Worm (Caenorhabditis elegans) whole organism, mixed stage, embryonic: ENCODE measurements around the gene zen-4.
A peak's percentile ranks its signal among the peaks of the same experiment; 100 is the strongest.

Source experiments
- M03D4.4 ChIP-seq: sonication (generic microtip); optimal IDR thresholded peaks from 2 replicates; lab custom pipeline; 2017; ENCODE audit warnings: mild to moderate bottlenecking, missing genetic modification characterization, missing compliant biosample characterization
- bed-3 ChIP-seq: fragments of 200-800 bp; sonication (Bioruptor generic); optimal IDR thresholded peaks from 3 replicates; lab custom pipeline; 2018; ENCODE audit warnings: mild to moderate bottlenecking, missing genetic modification characterization, moderate library complexity, missing compliant biosample characterization
- blmp-1 ChIP-seq: fragments of 150-350 bp; optimal IDR thresholded peaks from 2 replicates; lab custom pipeline; 2014; ENCODE audit warnings: missing biosample characterization, missing genetic modification characterization
- ceh-39 ChIP-seq: fragments of 150-350 bp; optimal IDR thresholded peaks from 2 replicates; lab custom pipeline; 2014; ENCODE audit warnings: missing biosample characterization, missing genetic modification characterization
- ceh-43 ChIP-seq: fragments of 200-800 bp; sonication (Bioruptor generic); optimal IDR thresholded peaks from 2 replicates; lab custom pipeline; 2018; ENCODE audit warnings: mild to moderate bottlenecking, missing genetic modification characterization, moderate library complexity, missing compliant biosample characterization
- ceh-83 ChIP-seq: fragments of 200-800 bp; sonication (Bioruptor generic); optimal IDR thresholded peaks from 2 replicates; lab custom pipeline; 2018; ENCODE audit warnings: mild to moderate bottlenecking, missing genetic modification characterization, missing compliant biosample characterization
- ces-1 ChIP-seq: fragments of 150-350 bp; optimal IDR thresholded peaks from 2 replicates; lab custom pipeline; 2014; ENCODE audit warnings: missing biosample characterization, missing genetic modification reagents, missing genetic modification characterization
- cnd-1 ChIP-seq: fragments of 200-800 bp; sonication (Bioruptor generic); optimal IDR thresholded peaks from 2 replicates; lab custom pipeline; 2018; ENCODE audit warnings: mild to moderate bottlenecking, missing genetic modification characterization, missing compliant biosample characterization
- drap-1 ChIP-seq: fragments of 200-800 bp; sonication (Bioruptor generic); optimal IDR thresholded peaks from 3 replicates; lab custom pipeline; 2018; ENCODE audit warnings: mild to moderate bottlenecking, missing genetic modification characterization, missing compliant biosample characterization
- elt-1 ChIP-seq: sonication (generic microtip); optimal IDR thresholded peaks from 2 replicates; lab custom pipeline; 2017; ENCODE audit warnings: missing genetic modification characterization, mild to moderate bottlenecking, missing compliant biosample characterization, antibody characterized with exemption, moderate library complexity, borderline replicate concordance; ENCODE audit not compliant: insufficient read depth
- elt-3 ChIP-seq: fragments of 150-350 bp; optimal IDR thresholded peaks from 2 replicates; lab custom pipeline; 2014; ENCODE audit warnings: missing biosample characterization, missing genetic modification characterization
- ham-2 ChIP-seq: fragments of 200-800 bp; sonication (Bioruptor generic); optimal IDR thresholded peaks from 2 replicates; lab custom pipeline; 2018; ENCODE audit warnings: mild to moderate bottlenecking, missing genetic modification characterization, missing compliant biosample characterization
- hlh-1 ChIP-seq: fragments of 150-350 bp; optimal IDR thresholded peaks from 2 replicates; lab custom pipeline; 2014; ENCODE audit warnings: missing biosample characterization, missing genetic modification reagents, missing genetic modification characterization
- lin-13 ChIP-seq: fragments of 150-350 bp; optimal IDR thresholded peaks from 2 replicates; lab custom pipeline; 2014; ENCODE audit warnings: missing biosample characterization, missing genetic modification characterization
- lsy-2 ChIP-seq: fragments of 150-350 bp; optimal IDR thresholded peaks from 2 replicates; lab custom pipeline; 2014; ENCODE audit warnings: missing biosample characterization, missing genetic modification characterization
- mab-5 ChIP-seq: fragments of 150-350 bp; optimal IDR thresholded peaks from 2 replicates; lab custom pipeline; 2014; ENCODE audit warnings: missing biosample characterization, missing genetic modification characterization
- mep-1 ChIP-seq: fragments of 150-350 bp; optimal IDR thresholded peaks from 2 replicates; lab custom pipeline; 2017; ENCODE audit warnings: missing biosample characterization, missing genetic modification reagents, missing genetic modification characterization, inconsistent platforms
- mls-2 ChIP-seq: sonication (generic microtip); optimal IDR thresholded peaks from 2 replicates; lab custom pipeline; 2016; ENCODE audit warnings: mild to moderate bottlenecking, missing genetic modification characterization, moderate library complexity, missing compliant biosample characterization
- nhr-12 ChIP-seq: fragments of 150-350 bp; optimal IDR thresholded peaks from 2 replicates; lab custom pipeline; 2014; ENCODE audit warnings: missing biosample characterization, missing genetic modification characterization
- nhr-2 ChIP-seq: fragments of 150-350 bp; optimal IDR thresholded peaks from 2 replicates; lab custom pipeline; 2014; ENCODE audit warnings: missing biosample characterization, missing genetic modification characterization
- nhr-237 ChIP-seq: fragments of 150-350 bp; optimal IDR thresholded peaks from 2 replicates; lab custom pipeline; 2014; ENCODE audit warnings: missing biosample characterization, missing genetic modification characterization
- nhr-28 ChIP-seq: fragments of 150-350 bp; optimal IDR thresholded peaks from 2 replicates; lab custom pipeline; 2014; ENCODE audit warnings: missing biosample characterization, missing genetic modification characterization
- nhr-76 ChIP-seq: sonication (generic microtip); optimal IDR thresholded peaks from 2 replicates; lab custom pipeline; 2017; ENCODE audit warnings: missing biosample characterization, missing genetic modification characterization
- pha-4 ChIP-seq: fragments of 150-350 bp; optimal IDR thresholded peaks from 2 replicates; lab custom pipeline; 2018; ENCODE audit warnings: missing biosample characterization, missing genetic modification reagents, missing genetic modification characterization
- snpc-4 ChIP-seq: fragments of 150-350 bp; optimal IDR thresholded peaks from 2 replicates; lab custom pipeline; 2014; ENCODE audit warnings: missing biosample characterization, missing genetic modification characterization
- sptf-1 ChIP-seq: sonication (generic microtip); optimal IDR thresholded peaks from 2 replicates; lab custom pipeline; 2017; ENCODE audit warnings: mild to moderate bottlenecking, missing genetic modification characterization, moderate library complexity, missing compliant biosample characterization
- tbx-8 ChIP-seq: fragments of 200-800 bp; sonication (Bioruptor generic); optimal IDR thresholded peaks from 2 replicates; lab custom pipeline; 2018; ENCODE audit warnings: mild to moderate bottlenecking, missing genetic modification characterization, moderate library complexity, missing compliant biosample characterization
- unc-120 ChIP-seq: sonication (generic microtip); optimal IDR thresholded peaks from 2 replicates; lab custom pipeline; 2017; ENCODE audit warnings: missing genetic modification characterization, missing compliant biosample characterization; ENCODE audit not compliant: poor library complexity, severe bottlenecking
- unc-39 ChIP-seq: fragments of 150-350 bp; optimal IDR thresholded peaks from 2 replicates; lab custom pipeline; 2014; ENCODE audit warnings: missing biosample characterization, missing genetic modification characterization
- unc-62 ChIP-seq: fragments of 150-350 bp; optimal IDR thresholded peaks from 2 replicates; lab custom pipeline; 2014; ENCODE audit warnings: missing biosample characterization, missing genetic modification reagents, missing genetic modification characterization
- zip-8 ChIP-seq: fragments of 150-350 bp; optimal IDR thresholded peaks from 2 replicates; lab custom pipeline; 2014; ENCODE audit warnings: missing biosample characterization, missing genetic modification characterization
- ztf-11 ChIP-seq: fragments of 150-350 bp; optimal IDR thresholded peaks from 2 replicates; lab custom pipeline; 2014; ENCODE audit warnings: missing biosample characterization, missing genetic modification characterization

Gene zen-4

DNA sequence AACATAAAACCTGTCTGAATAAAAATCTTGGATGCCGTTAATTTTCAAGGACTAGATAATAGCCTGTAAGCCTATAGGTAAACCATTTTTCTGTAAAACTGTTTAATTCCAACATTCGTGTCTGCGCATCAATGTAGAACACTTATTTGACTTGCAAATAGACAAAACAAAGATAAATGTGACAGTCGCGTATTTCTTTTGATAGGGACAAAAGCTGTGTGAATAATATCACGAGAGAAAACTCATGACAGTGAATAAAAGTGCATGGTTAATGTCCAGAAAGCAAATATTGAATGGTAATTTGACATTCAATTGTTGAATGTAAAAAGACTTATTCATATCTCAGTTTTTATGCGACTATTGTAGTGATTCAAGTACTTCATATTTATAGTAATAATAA is 33.5 kb downstream of the zen-4 start, which contains the start of gene C11D2.3:
C11D2.3 (plus strand) TSS at position 301 of the 400 bp plus-strand sequence.
- TF ChIP-seq sptf-1 (tag; lab: Kevin White, UChicago) (no peak), ham-2 (GFP tag; lab: Kevin White, UChicago) (no peak), lsy-2 (tag; lab: Kevin White, UChicago) (no peak), nhr-2 (tag; lab: Kevin White, UChicago) (no peak), drap-1 (GFP tag; lab: Kevin White, UChicago) (no peak), unc-39 (tag; lab: Kevin White, UChicago) (no peak)

ce11 chrIV:6155296-6155695 is 37.3 kb downstream of the zen-4 start, which contains the start of gene C11D2.7:
TSS of gene C11D2.7 (minus strand) at chrIV:6155396.
- TF ChIP-seq unc-62 (GFP tag; lab: Kevin White, UChicago), result no peak
- no peak for TF ChIP-seq nhr-2 (tag; lab: Kevin White, UChicago)
- TF ChIP-seq ceh-39, result no peak
- no peak for TF ChIP-seq elt-3
- TF ChIP-seq ceh-83 (GFP tag; lab: Kevin White, UChicago), result no peak
- no peak for TF ChIP-seq nhr-237 (tag; lab: Kevin White, UChicago)
- no peak for TF ChIP-seq lin-13
- TF ChIP-seq M03D4.4, result no peak
- TF ChIP-seq nhr-12 (tag; lab: Kevin White, UChicago), result no peak
- no peak for TF ChIP-seq ces-1
- TF ChIP-seq sptf-1 (tag; lab: Kevin White, UChicago), result no peak
- TF ChIP-seq zip-8 (tag; lab: Kevin White, UChicago), result no peak
- no peak for TF ChIP-seq unc-39 (tag; lab: Kevin White, UChicago)

DNA sequence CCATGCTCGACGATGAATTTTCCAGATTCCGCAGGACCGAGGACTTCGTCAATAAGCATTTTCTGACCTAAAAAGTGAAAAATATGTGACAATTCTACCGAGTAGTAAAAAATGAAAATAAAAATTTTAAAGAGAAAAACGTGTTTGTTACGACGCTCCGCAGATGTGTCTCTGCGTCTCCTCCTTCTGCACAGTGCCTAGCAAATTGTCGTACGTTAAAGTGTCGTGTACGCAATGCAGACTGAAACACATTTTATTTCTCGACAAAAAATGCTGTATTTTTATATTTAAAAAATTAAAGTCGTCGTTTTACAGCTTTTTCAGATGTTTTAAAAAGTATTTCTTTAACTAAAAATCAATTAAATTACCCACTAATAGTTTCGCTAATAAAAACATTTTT is 38.8 kb downstream of the zen-4 start, which contains the start of gene C11D2.4:
C11D2.4 (minus strand) TSS at position 128 of the 400 bp plus-strand sequence.
- TF ChIP-seq mep-1 (tag; lab: Kevin White, UChicago) (peak; percentile 18), ces-1 (peak; percentile 10), lsy-2 (tag; lab: Kevin White, UChicago) (peak; percentile 23), unc-62 (GFP tag; lab: Kevin White, UChicago) (no peak), hlh-1 (tag; lab: Kevin White, UChicago) (no peak), nhr-12 (tag; lab: Kevin White, UChicago) (no peak), snpc-4 (tag; lab: Kevin White, UChicago) (no peak), nhr-237 (tag; lab: Kevin White, UChicago) (peak; percentile 16)

DNA sequence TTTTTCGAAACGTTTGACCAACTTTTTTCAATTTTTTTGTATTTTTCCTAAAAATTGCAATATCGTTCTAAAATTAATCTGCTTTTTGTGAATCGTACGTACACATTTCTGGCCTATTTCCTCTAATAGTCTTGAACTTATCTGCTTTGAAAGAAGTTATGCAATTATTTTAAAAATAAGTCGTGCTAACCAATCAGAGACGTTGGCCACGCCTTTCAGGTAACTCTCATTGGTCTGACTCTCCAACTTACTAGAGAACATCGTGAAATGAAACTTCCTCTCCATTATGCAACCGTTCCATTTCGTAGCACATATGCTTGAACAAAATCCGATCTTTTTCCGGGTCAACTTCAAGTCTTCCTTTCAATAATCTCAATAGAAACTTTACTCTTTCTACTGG is 41.6 kb downstream of the zen-4 start:
- TF ChIP-seq elt-1 (tag; lab: Kevin White, UChicago) (no peak), nhr-28 (tag; lab: Kevin White, UChicago) (no peak), nhr-76 (tag; lab: Kevin White, UChicago) (no peak), ceh-83 (GFP tag; lab: Kevin White, UChicago) (no peak), mls-2 (tag; lab: Kevin White, UChicago) (no peak), tbx-8 (no peak), blmp-1 (tag; lab: Kevin White, UChicago) (no peak), ceh-43 (GFP tag; lab: Kevin White, UChicago) (no peak), mab-5 (tag; lab: Kevin White, UChicago) (no peak), unc-62 (GFP tag; lab: Kevin White, UChicago) (no peak), unc-120 (no peak), elt-3 (no peak), nhr-12 (tag; lab: Kevin White, UChicago) (no peak), ztf-11 (tag; lab: Kevin White, UChicago) (no peak), nhr-237 (tag; lab: Kevin White, UChicago) (no peak), ces-1 (no peak), ceh-39 (no peak), pha-4 (no peak), bed-3 (GFP tag; lab: Kevin White, UChicago) (no peak)

DNA sequence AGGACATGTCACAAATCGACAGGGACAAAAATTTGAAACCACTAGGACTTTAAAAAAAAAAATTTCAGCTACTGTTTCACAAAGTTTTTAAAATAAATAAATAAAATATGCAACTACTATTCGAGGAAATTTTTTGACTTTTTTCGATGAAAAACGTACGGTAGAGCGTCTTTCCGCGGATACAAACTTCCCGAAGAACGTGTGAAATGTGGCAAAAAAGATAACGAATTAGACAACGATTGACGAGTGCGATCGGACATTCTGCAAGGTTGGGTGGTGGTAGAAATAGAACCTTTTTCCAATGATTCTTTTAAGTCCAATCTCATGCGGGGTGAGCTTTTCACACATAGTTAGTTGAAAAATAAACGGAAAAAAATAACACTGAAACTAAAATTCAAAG is 47.8 kb downstream of the zen-4 start:
- TF ChIP-seq cnd-1 (tag; lab: Kevin White, UChicago), result no peak
